Worm (Caenorhabditis elegans): Measurements from ENCODE around the gene F41E6.15.
A peak's percentile ranks its signal among the peaks of the same experiment; 100 is the strongest.

Gene F41E6.15

DNA sequence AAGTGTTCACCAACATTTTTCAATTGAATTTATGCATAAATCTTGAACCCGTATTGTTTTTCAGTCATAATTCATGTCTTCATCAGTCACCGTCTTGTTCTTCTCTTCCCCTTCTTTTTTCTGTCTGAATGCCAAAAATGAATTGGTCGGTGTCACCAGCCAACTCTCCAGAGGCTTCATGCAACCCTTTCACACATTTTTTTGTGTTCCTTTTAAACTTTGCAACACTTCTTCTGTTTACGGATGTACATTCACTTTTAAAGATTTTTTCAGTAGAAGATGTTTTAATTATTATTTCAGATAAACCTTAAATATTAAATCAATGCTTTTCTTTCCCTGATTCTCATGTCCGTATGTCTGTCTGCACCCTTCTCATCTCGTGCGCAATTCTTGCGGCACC is 41.6 kb downstream of the F41E6.15 start, which contains the start of gene acr-16:
TSS of gene acr-16 (plus strand) at position 301 of the 400 bp plus-strand sequence.
- TF ChIP-seq lin-54 (GFP tag; optimal IDR thresholded peaks at IDR 0.05) (no peak), attf-5 (GFP tag; optimal IDR thresholded peaks at IDR 0.05) (no peak), unc-130 (GFP tag; optimal IDR thresholded peaks at IDR 0.05) (no peak), unc-62 (GFP tag; optimal IDR thresholded peaks at IDR 0.05) (no peak), Y56A3A.18 (GFP tag; IDR thresholded peaks at IDR 0.05) (no peak), K11D2.4 (GFP tag; IDR thresholded peaks at IDR 0.05) (no peak)

DNA sequence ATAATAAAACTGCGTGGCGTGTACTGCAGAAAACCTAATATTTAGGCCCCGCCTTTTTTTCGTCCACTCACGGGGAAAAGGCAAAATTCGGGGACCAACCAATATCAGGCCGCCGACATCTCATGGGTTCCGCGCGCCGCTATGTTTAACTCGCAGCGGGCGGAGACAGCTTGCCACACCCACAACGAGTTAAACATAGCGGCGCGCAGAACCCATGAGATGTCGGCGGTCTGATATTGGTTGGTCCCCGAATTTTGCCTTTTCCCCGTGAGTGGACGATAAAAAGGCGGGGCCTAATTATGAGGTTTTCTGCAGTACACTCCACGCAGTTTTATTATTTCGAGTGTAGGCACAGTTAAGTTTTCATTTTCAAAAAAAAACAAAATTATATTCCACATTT is 43.7 kb downstream of the F41E6.15 start:
- TF ChIP-seq snpc-1.1 (tag; optimal IDR thresholded peaks at IDR 0.05; ENCODE audit: insufficient read depth) (peak; percentile 35), snpc-3.4 (tag; optimal IDR thresholded peaks at IDR 0.05) (peak; percentile 6), snpc-4 (GFP tag; optimal IDR thresholded peaks at IDR 0.05) (peak; percentile 27), snpc-4 (tag; optimal IDR thresholded peaks at IDR 0.05) (peak in 3 of 4 experiments; percentile 38 to 94 (median 86))

DNA sequence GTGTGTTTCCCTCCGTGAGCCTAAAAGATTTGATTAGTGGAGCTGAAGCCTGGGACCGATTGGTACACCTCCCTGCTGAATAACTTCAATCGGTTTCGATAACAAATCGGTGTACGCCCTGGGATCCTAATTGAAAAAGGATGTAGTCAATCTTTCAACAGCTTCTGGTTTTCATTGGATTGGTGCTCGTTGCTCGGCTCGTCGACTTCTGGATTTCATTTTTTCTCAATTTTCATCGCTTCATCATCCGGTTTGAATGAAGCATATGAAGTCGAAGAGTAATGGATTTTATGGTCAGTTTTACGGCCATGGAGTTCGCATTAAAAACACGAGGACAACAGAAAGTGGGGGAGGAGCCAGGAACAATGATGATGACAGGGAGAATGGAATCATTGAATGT is 46.6 kb downstream of the F41E6.15 start:
- TF ChIP-seq zim-3 (tag; optimal IDR thresholded peaks at IDR 0.05) = no peak

DNA sequence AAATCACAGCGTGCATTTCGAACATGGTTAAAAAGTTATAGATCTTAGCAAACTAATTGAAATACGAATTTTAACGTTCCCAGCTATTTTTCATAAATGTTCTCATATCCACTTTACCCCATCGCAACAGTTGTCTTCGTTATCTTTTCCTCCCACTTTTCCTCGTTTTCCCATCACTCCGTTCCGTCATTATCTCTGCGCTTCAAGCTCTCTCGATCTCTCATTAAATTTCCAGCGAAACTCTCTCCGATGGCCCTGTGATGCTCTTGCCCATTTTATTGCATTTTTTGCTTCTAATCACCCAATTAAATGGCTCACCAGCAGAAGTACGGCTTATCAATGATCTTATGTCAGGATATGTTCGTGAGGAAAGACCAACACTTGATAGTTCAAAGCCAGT is 50.1 kb downstream of the F41E6.15 start, which contains the start of gene acr-15:
TSS of gene acr-15 (plus strand) at position 236 of the 400 bp plus-strand sequence.
- TF ChIP-seq zfh-2 (GFP tag; conservative IDR thresholded peaks at IDR 0.05) = no peak
- 0 out of 2 replicates have a peak, but pooled peaks have one; percentile 44 for TF ChIP-seq madf-3 (GFP tag; IDR thresholded peaks at IDR 0.05)
